Fruit fly (Drosophila melanogaster) whole organism, embryonic: ENCODE measurements around the gene rhea.

ENCODE experiments used
- BEAF-32 ChIP-seq: fragments of 200-800 bp; sonication (Bioruptor generic); optimal IDR thresholded peaks from 3 replicates; lab custom pipeline; 2017; ENCODE audit warnings: missing biosample characterization, missing genetic modification characterization, mild to moderate bottlenecking, moderate library complexity, missing genetic modification reagents
- Bdp1 ChIP-seq: fragments of 200-800 bp; sonication (Bioruptor generic); optimal IDR thresholded peaks from 3 replicates; lab custom pipeline; 2016; ENCODE audit warnings: missing biosample characterization, missing genetic modification characterization
- CG10543 ChIP-seq: fragments of 200-800 bp; sonication (Bioruptor generic); optimal IDR thresholded peaks from 3 replicates; lab custom pipeline; 2017; ENCODE audit warnings: missing biosample characterization, mild to moderate bottlenecking, missing genetic modification characterization, moderate library complexity
- CG11093 ChIP-seq: fragments of 200-800 bp; sonication (Bioruptor generic); IDR thresholded peaks from 3 replicates; pipeline ENCODE4 v1.3.6; 2022; ENCODE audit warnings: missing biosample characterization, missing genetic modification characterization
- CG12391 ChIP-seq: fragments of 200-800 bp; sonication (Bioruptor generic); optimal IDR thresholded peaks from 3 replicates; lab custom pipeline; 2018; ENCODE audit warnings: missing biosample characterization, mild to moderate bottlenecking, missing genetic modification characterization, moderate library complexity
- CG13894 ChIP-seq: fragments of 200-800 bp; sonication (Bioruptor generic); optimal IDR thresholded peaks from 3 replicates; lab custom pipeline; 2018; ENCODE audit warnings: missing biosample characterization, mild to moderate bottlenecking, missing genetic modification characterization, moderate library complexity
- CG16813 ChIP-seq: fragments of 200-800 bp; sonication (Bioruptor generic); IDR thresholded peaks from 3 replicates; pipeline ENCODE4 v1.3.6; 2022; ENCODE audit warnings: missing biosample characterization, missing genetic modification characterization; ENCODE audit not compliant: partially characterized antibody
- CG17612 ChIP-seq: fragments of 200-800 bp; sonication (Bioruptor generic); IDR thresholded peaks from 2 replicates; pipeline ENCODE4 v1.3.6; 2022; ENCODE audit warnings: missing biosample characterization, missing genetic modification characterization
- CG17829 ChIP-seq: fragments of 200-800 bp; optimal IDR thresholded peaks from 2 replicates; lab custom pipeline; 2019; ENCODE audit warnings: missing biosample characterization, mild to moderate bottlenecking, missing genetic modification characterization, moderate library complexity
- CG18476 ChIP-seq: fragments of 200-800 bp; sonication (Bioruptor generic); optimal IDR thresholded peaks from 2 replicates; lab custom pipeline; 2016; ENCODE audit warnings: missing biosample characterization, mild to moderate bottlenecking, missing genetic modification characterization
- CG18764 ChIP-seq: fragments of 200-800 bp; sonication (Bioruptor generic); optimal IDR thresholded peaks from 3 replicates; lab custom pipeline; 2016; ENCODE audit warnings: missing biosample characterization, missing genetic modification characterization
- CG2120 ChIP-seq: fragments of 200-800 bp; sonication (Bioruptor generic); optimal IDR thresholded peaks from 3 replicates; lab custom pipeline; 2016; ENCODE audit warnings: missing biosample characterization, missing genetic modification characterization
- CG2202 ChIP-seq: fragments of 200-800 bp; sonication (Bioruptor generic); optimal IDR thresholded peaks from 2 replicates; lab custom pipeline; 2018; ENCODE audit warnings: missing biosample characterization, mild to moderate bottlenecking, missing genetic modification characterization
- CG34422 ChIP-seq: fragments of 200-800 bp; sonication (Bioruptor generic); IDR thresholded peaks from 3 replicates; pipeline ENCODE4 v1.3.6; 2022; ENCODE audit warnings: missing biosample characterization, missing genetic modification characterization
- CG4820 ChIP-seq: fragments of 200-800 bp; sonication (Bioruptor generic); optimal IDR thresholded peaks from 3 replicates; lab custom pipeline; 2016; ENCODE audit warnings: missing biosample characterization, missing genetic modification characterization
- CG7357 ChIP-seq: fragments of 200-800 bp; sonication (Bioruptor generic); IDR thresholded peaks from 3 replicates; pipeline ENCODE4 v1.3.6; 2022; ENCODE audit warnings: missing biosample characterization, missing genetic modification characterization
- CG7556 ChIP-seq: fragments of 200-800 bp; sonication (Bioruptor generic); optimal IDR thresholded peaks from 2 replicates; lab custom pipeline; 2017; ENCODE audit warnings: missing biosample characterization, mild to moderate bottlenecking, missing genetic modification characterization
- CG8281 ChIP-seq: fragments of 200-800 bp; sonication (Bioruptor generic); optimal IDR thresholded peaks from 2 replicates; lab custom pipeline; 2018; ENCODE audit warnings: missing biosample characterization, mild to moderate bottlenecking, missing genetic modification characterization, moderate library complexity
- CG8388 ChIP-seq: fragments of 200-800 bp; sonication (Bioruptor generic); optimal IDR thresholded peaks from 2 replicates; lab custom pipeline; 2019; ENCODE audit warnings: missing biosample characterization, mild to moderate bottlenecking, missing genetic modification characterization, moderate library complexity
- CG9437 ChIP-seq: fragments of 200-800 bp; sonication (Bioruptor generic); optimal IDR thresholded peaks from 2 replicates; lab custom pipeline; 2018; ENCODE audit warnings: missing biosample characterization, mild to moderate bottlenecking, missing genetic modification characterization
- CG9727 ChIP-seq: fragments of 200-800 bp; sonication (Bioruptor generic); optimal IDR thresholded peaks from 3 replicates; lab custom pipeline; 2017; ENCODE audit warnings: missing biosample characterization, mild to moderate bottlenecking, missing genetic modification characterization
- Dad ChIP-seq: fragments of 200-800 bp; sonication (Bioruptor generic); optimal IDR thresholded peaks from 3 replicates; lab custom pipeline; 2016; ENCODE audit warnings: missing biosample characterization, missing genetic modification characterization
- Fer2 ChIP-seq: fragments of 200-800 bp; sonication (Bioruptor generic); optimal IDR thresholded peaks from 2 replicates; lab custom pipeline; 2018; ENCODE audit warnings: missing biosample characterization, mild to moderate bottlenecking, missing genetic modification characterization, moderate library complexity
- HHEX ChIP-seq: fragments of 200-800 bp; sonication (Bioruptor generic); optimal IDR thresholded peaks from 3 replicates; lab custom pipeline; 2017; ENCODE audit warnings: missing biosample characterization, mild to moderate bottlenecking, missing genetic modification characterization, missing genetic modification reagents
- HLH3B ChIP-seq: fragments of 200-800 bp; sonication (Bioruptor generic); IDR thresholded peaks from 2 replicates; pipeline ENCODE4 v1.3.6; 2022; ENCODE audit warnings: missing biosample characterization, missing genetic modification characterization
- Kr ChIP-seq: fragments of 200-800 bp; sonication (Bioruptor generic); optimal IDR thresholded peaks from 2 replicates; lab custom pipeline; 2017; ENCODE audit warnings: missing biosample characterization, mild to moderate bottlenecking, missing genetic modification characterization
- Lpt ChIP-seq: fragments of >200 bp; optimal IDR thresholded peaks from 2 replicates; lab custom pipeline; 2018; ENCODE audit warnings: missing biosample characterization, missing genetic modification characterization
- Six4 ChIP-seq: fragments of 200-800 bp; sonication (Bioruptor generic); optimal IDR thresholded peaks from 2 replicates; lab custom pipeline; 2016; ENCODE audit warnings: missing biosample characterization, missing genetic modification characterization
- Usf ChIP-seq: fragments of 200-800 bp; sonication (Bioruptor generic); optimal IDR thresholded peaks from 2 replicates; lab custom pipeline; 2017; ENCODE audit warnings: missing genotype, missing biosample characterization, missing genetic modification characterization
- Xrp1 ChIP-seq: fragments of 200-800 bp; sonication (Bioruptor generic); IDR thresholded peaks from 2 replicates; pipeline ENCODE4 v1.3.6; 2022; ENCODE audit warnings: missing biosample characterization, missing genetic modification characterization
- YL-1 ChIP-seq: fragments of 200-800 bp; sonication (Bioruptor generic); optimal IDR thresholded peaks from 3 replicates; lab custom pipeline; 2017; ENCODE audit warnings: missing biosample characterization, mild to moderate bottlenecking, missing genetic modification characterization
- bsh ChIP-seq, 2 experiments: fragments of 200-800 bp; sonication (Bioruptor generic); optimal IDR thresholded peaks; 2 replicates each; lab custom pipeline; 2017 to 2018; ENCODE audit warnings: mild to moderate bottlenecking in 2 of 2, missing biosample characterization in 2 of 2, missing genetic modification characterization in 2 of 2, moderate library complexity in 1 of 2
- ci ChIP-seq: fragments of 200-800 bp; sonication (Bioruptor generic); IDR thresholded peaks from 3 replicates; pipeline ENCODE4 v1.3.6; 2022; ENCODE audit warnings: missing biosample characterization, missing genetic modification characterization
- dmrt99B ChIP-seq: fragments of 200-800 bp; sonication (Bioruptor generic); optimal IDR thresholded peaks from 2 replicates; lab custom pipeline; 2018; ENCODE audit warnings: missing biosample characterization, mild to moderate bottlenecking, missing genetic modification characterization, moderate library complexity
- esg ChIP-seq: fragments of 200-800 bp; sonication (Bioruptor generic); conservative IDR thresholded peaks from 2 replicates; pipeline ENCODE4 v1.3.6; 2022; ENCODE audit warnings: missing biosample characterization, missing genetic modification characterization
- gcm2 ChIP-seq: fragments of 200-800 bp; sonication (Bioruptor generic); optimal IDR thresholded peaks from 2 replicates; lab custom pipeline; 2016; ENCODE audit warnings: missing biosample characterization, missing genetic modification characterization
- grau ChIP-seq: fragments of 200-800 bp; optimal IDR thresholded peaks from 3 replicates; lab custom pipeline; 2019; ENCODE audit warnings: missing biosample characterization, mild to moderate bottlenecking, missing genetic modification characterization, moderate library complexity
- hb ChIP-seq: fragments of 200-800 bp; sonication (Bioruptor generic); IDR thresholded peaks from 3 replicates; pipeline ENCODE4 v1.3.6; 2022; ENCODE audit warnings: missing biosample characterization, missing genetic modification characterization; ENCODE audit not compliant: partially characterized antibody
- her ChIP-seq: fragments of 200-800 bp; sonication (Bioruptor generic); optimal IDR thresholded peaks from 2 replicates; lab custom pipeline; 2016; ENCODE audit warnings: missing biosample characterization, missing genetic modification characterization
- knrl ChIP-seq: fragments of 200-800 bp; sonication (Bioruptor generic); IDR thresholded peaks from 3 replicates; pipeline ENCODE4 v1.3.6; 2022; ENCODE audit warnings: missing biosample characterization, missing genetic modification characterization; ENCODE audit not compliant: partially characterized antibody
- lilli ChIP-seq: fragments of 200-800 bp; sonication (Bioruptor generic); optimal IDR thresholded peaks from 3 replicates; lab custom pipeline; 2016; ENCODE audit warnings: missing biosample characterization, missing genetic modification characterization
- nerfin-1 ChIP-seq: fragments of 200-800 bp; sonication (Bioruptor generic); optimal IDR thresholded peaks from 3 replicates; lab custom pipeline; 2019; ENCODE audit warnings: missing biosample characterization, mild to moderate bottlenecking, missing genetic modification characterization, moderate library complexity
- peb ChIP-seq: fragments of 200-800 bp; sonication (Bioruptor generic); IDR thresholded peaks from 2 replicates; pipeline ENCODE4 v1.3.6; 2022; ENCODE audit warnings: missing biosample characterization, missing genetic modification characterization
- pho ChIP-seq: fragments of 200-800 bp; sonication (Bioruptor generic); optimal IDR thresholded peaks from 2 replicates; lab custom pipeline; 2016; ENCODE audit warnings: missing biosample characterization, missing genetic modification characterization
- sd ChIP-seq: fragments of 200-800 bp; sonication (Bioruptor generic); optimal IDR thresholded peaks from 3 replicates; lab custom pipeline; 2018; ENCODE audit warnings: missing biosample characterization, mild to moderate bottlenecking, missing genetic modification characterization, moderate library complexity
- sug ChIP-seq: fragments of 200-800 bp; optimal IDR thresholded peaks from 2 replicates; lab custom pipeline; 2019; ENCODE audit warnings: missing biosample characterization, mild to moderate bottlenecking, missing genetic modification characterization, moderate library complexity
- tna ChIP-seq: fragments of 200-800 bp; sonication (Bioruptor generic); IDR thresholded peaks from 2 replicates; pipeline ENCODE4 v1.3.6; 2022; ENCODE audit warnings: missing biosample characterization, missing genetic modification characterization; ENCODE audit not compliant: partially characterized antibody
- unpg ChIP-seq: fragments of 200-800 bp; sonication (Bioruptor generic); optimal IDR thresholded peaks from 3 replicates; lab custom pipeline; 2018; ENCODE audit warnings: missing biosample characterization, mild to moderate bottlenecking, missing genetic modification characterization, moderate library complexity

rhea gene

dm6 chr3L:8546355-8546771 lies 1.6 kb downstream of the rhea start (continued):
- TF ChIP-seq CG4820 (GFP tag; lab: Kevin White, UChicago) (no peak), sug (tag; lab: Kevin White, UChicago) (peak; percentile 23), HHEX (no peak)

- TF ChIP-seq CG18476 (GFP tag; lab: Kevin White, UChicago): peak; percentile 62
- TF ChIP-seq Fer2 (tag; lab: Kevin White, UChicago): peak; percentile 80
- no peak for TF ChIP-seq Kr (GFP tag; lab: Kevin White, UChicago)
- no peak for TF ChIP-seq CG16813 (GFP tag; lab: Robert Waterston, UW)
- peak; percentile 79; the same call in 2 of the 3 replicates for TF ChIP-seq CG11093 (GFP tag; lab: Robert Waterston, UW)
- peak; percentile 50 for TF ChIP-seq CG2202 (tag; lab: Kevin White, UChicago)
- peak; percentile 65 for TF ChIP-seq Bdp1 (GFP tag; lab: Kevin White, UChicago)
- TF ChIP-seq Six4 (GFP tag; lab: Kevin White, UChicago): peak; percentile 53
- peak; percentile 78 for TF ChIP-seq HLH3B (GFP tag; lab: Robert Waterston, UW)
- peak; percentile 91 for TF ChIP-seq grau (tag; lab: Kevin White, UChicago)
- peak; percentile 88 for TF ChIP-seq lilli
- peak; percentile 79 for TF ChIP-seq CG9437
- peak; percentile 89 for TF ChIP-seq CG10543 (GFP tag; lab: Kevin White, UChicago)
- TF ChIP-seq CG13894 (tag; lab: Kevin White, UChicago): peak; percentile 73
- TF ChIP-seq sd (tag; lab: Kevin White, UChicago): peak; percentile 67
- no peak for TF ChIP-seq Lpt (GFP tag; lab: Kevin White, UChicago)
- peak; percentile 37 for TF ChIP-seq gcm2 (GFP tag; lab: Kevin White, UChicago)
- TF ChIP-seq CG2120 (GFP tag; lab: Kevin White, UChicago): peak; percentile 91
- peak; percentile 87 for TF ChIP-seq CG8388 (GFP tag; lab: Kevin White, UChicago)
- TF ChIP-seq CG7556 (GFP tag; lab: Kevin White, UChicago): peak; percentile 93
- TF ChIP-seq Usf (GFP tag; lab: Kevin White, UChicago): peak; percentile 70
- peak; percentile 90 for TF ChIP-seq CG12391
- peak; percentile 46 for TF ChIP-seq Dad (GFP tag; lab: Kevin White, UChicago)
- TF ChIP-seq her: peak; percentile 53
- TF ChIP-seq esg: peak; percentile 82
- TF ChIP-seq Xrp1 (GFP tag; lab: Robert Waterston, UW): peak; percentile 83
- peak; percentile 52 for TF ChIP-seq YL-1 (GFP tag; lab: Kevin White, UChicago)
- no peak for TF ChIP-seq knrl (GFP tag; lab: Robert Waterston, UW)
- TF ChIP-seq CG18764 (GFP tag; lab: Kevin White, UChicago): peak; percentile 58
- peak; percentile 2 for TF ChIP-seq BEAF-32
- peak; percentile 92 for TF ChIP-seq unpg (GFP tag; lab: Kevin White, UChicago)
- no peak for TF ChIP-seq tna (GFP tag; lab: Robert Waterston, UW)
- peak; percentile 90 for TF ChIP-seq CG9727 (GFP tag; lab: Kevin White, UChicago)
- TF ChIP-seq peb (GFP tag; lab: Robert Waterston, UW): 0 out of 2 replicates have a peak, but pooled peaks have one; percentile 39
- peak; percentile 78 for TF ChIP-seq CG8281
- peak; percentile 72 for TF ChIP-seq CG7357 (GFP tag; lab: Robert Waterston, UW)
- TF ChIP-seq hb: no peak
- TF ChIP-seq bsh (GFP tag; optimal IDR thresholded peaks at IDR 0.05; lab: Kevin White, UChicago): peak in 1 of 2 experiments; percentile 87
- peak; percentile 79 for TF ChIP-seq nerfin-1 (tag; lab: Kevin White, UChicago)
- TF ChIP-seq CG17829 (tag; lab: Kevin White, UChicago): peak; percentile 85
- TF ChIP-seq pho (GFP tag; lab: Kevin White, UChicago): peak; percentile 82
- TF ChIP-seq CG34422 (GFP tag; lab: Robert Waterston, UW): peak; percentile 68; the same call in 2 of the 3 replicates
- peak; percentile 73 for TF ChIP-seq CG17612 (GFP tag; lab: Robert Waterston, UW)
- TF ChIP-seq ci (GFP tag; lab: Robert Waterston, UW): peak; percentile 78
- TF ChIP-seq dmrt99B (tag; lab: Kevin White, UChicago): peak; percentile 92
Measured at dm6 chr3L:8547104-8547523, 2.3 kb downstream of the rhea start.
